Worm (Caenorhabditis elegans) whole organism, young adult: ENCODE data around the gene C08F8.9.

Experiments used
- B0035.1 ChIP-seq: sonication (generic microtip); optimal IDR thresholded peaks from 2 replicates; lab custom pipeline; 2016; ENCODE audit warnings: missing genetic modification characterization, mild to moderate bottlenecking, missing compliant biosample characterization, missing genotype, missing genetic modification reagents
- B0261.1 ChIP-seq: sonication (generic microtip); optimal IDR thresholded peaks from 2 replicates; lab custom pipeline; 2016; ENCODE audit warnings: mild to moderate bottlenecking, missing genetic modification characterization, moderate library complexity, missing compliant biosample characterization
- C06A6.2 ChIP-seq: fragments of 200-800 bp; sonication (Bioruptor generic); conservative IDR thresholded peaks from 2 replicates; pipeline ENCODE4 v1.3.6; 2022; ENCODE audit warnings: missing genetic modification characterization, missing compliant biosample characterization
- D2030.7 ChIP-seq: fragments of 200-800 bp; sonication (Bioruptor generic); IDR thresholded peaks from 2 replicates; pipeline ENCODE4 v1.3.6; 2022; ENCODE audit warnings: missing genetic modification reagents, missing genetic modification characterization, missing compliant biosample characterization
- F37B4.10 ChIP-seq: fragments of 200-800 bp; sonication (Bioruptor generic); IDR thresholded peaks from 2 replicates; pipeline ENCODE4 v1.3.6; 2022; ENCODE audit warnings: missing genetic modification characterization, missing compliant biosample characterization
- K12H6.12 ChIP-seq: fragments of 200-800 bp; sonication (Bioruptor generic); optimal IDR thresholded peaks from 2 replicates; lab custom pipeline; 2018; ENCODE audit warnings: mild to moderate bottlenecking, missing genetic modification characterization, missing compliant biosample characterization
- T26A5.8 ChIP-seq: sonication (generic microtip); optimal IDR thresholded peaks from 2 replicates; lab custom pipeline; 2016; ENCODE audit warnings: missing genetic modification characterization, missing compliant biosample characterization
- ama-1 ChIP-seq, 3 experiments: fragments of 150-350 bp in 1 of 3; sonication (generic microtip) in 2 of 3; optimal IDR thresholded peaks; 2 replicates each; lab custom pipeline; 2014 to 2018; ENCODE audit warnings: missing biosample characterization in 2 of 3, missing genetic modification characterization in 2 of 3, missing genetic modification reagents in 2 of 3
- aptf-3 ChIP-seq: fragments of 200-800 bp; sonication (Bioruptor generic); IDR thresholded peaks from 2 replicates; pipeline ENCODE4 v1.3.6; 2022; ENCODE audit warnings: missing genetic modification characterization, missing compliant biosample characterization
- athp-1 ChIP-seq: sonication (generic microtip); optimal IDR thresholded peaks from 2 replicates; lab custom pipeline; 2017; ENCODE audit warnings: mild to moderate bottlenecking, missing genetic modification characterization, missing compliant biosample characterization
- attf-3 ChIP-seq: fragments of 200-800 bp; sonication (Bioruptor generic); conservative IDR thresholded peaks from 2 replicates; pipeline ENCODE4 v1.3.6; 2022; ENCODE audit warnings: missing genetic modification reagents, missing genetic modification characterization, missing compliant biosample characterization
- attf-5 ChIP-seq: fragments of 200-800 bp; sonication (Bioruptor generic); optimal IDR thresholded peaks from 2 replicates; lab custom pipeline; 2018; ENCODE audit warnings: mild to moderate bottlenecking, missing genetic modification characterization, missing compliant biosample characterization
- attf-6 ChIP-seq: fragments of 200-800 bp; sonication (Bioruptor generic); IDR thresholded peaks from 2 replicates; pipeline ENCODE4 v1.3.6; 2022; ENCODE audit warnings: missing genetic modification reagents, missing genetic modification characterization, missing compliant biosample characterization
- ceh-27 ChIP-seq: fragments of 200-800 bp; sonication (Bioruptor generic); optimal IDR thresholded peaks from 2 replicates; lab custom pipeline; 2018; ENCODE audit warnings: mild to moderate bottlenecking, missing genetic modification characterization, moderate library complexity, missing compliant biosample characterization
- ceh-40 ChIP-seq: fragments of 200-800 bp; sonication (Bioruptor generic); IDR thresholded peaks from 2 replicates; pipeline ENCODE4 v1.3.6; 2022; ENCODE audit warnings: missing genetic modification characterization, missing compliant biosample characterization
- ceh-58 ChIP-seq: fragments of 200-800 bp; sonication (Bioruptor generic); IDR thresholded peaks from 2 replicates; pipeline ENCODE4 v1.3.6; 2022; ENCODE audit warnings: missing genetic modification characterization, missing compliant biosample characterization
- ceh-79 ChIP-seq: sonication (generic microtip); optimal IDR thresholded peaks from 2 replicates; lab custom pipeline; 2017; ENCODE audit warnings: mild to moderate bottlenecking, missing genetic modification characterization, missing compliant biosample characterization
- chd-7 ChIP-seq: sonication (generic microtip); optimal IDR thresholded peaks from 2 replicates; lab custom pipeline; 2016; ENCODE audit warnings: mild to moderate bottlenecking, missing genetic modification characterization, moderate library complexity, missing compliant biosample characterization
- die-1 ChIP-seq: sonication (generic microtip); optimal IDR thresholded peaks from 2 replicates; lab custom pipeline; 2016; ENCODE audit warnings: missing genotype, mild to moderate bottlenecking, missing genetic modification characterization, missing compliant biosample characterization
- dox-1 ChIP-seq: fragments of 200-800 bp; sonication (Bioruptor generic); IDR thresholded peaks from 2 replicates; pipeline ENCODE4 v1.3.6; 2022; ENCODE audit warnings: missing genetic modification reagents, missing genetic modification characterization, missing compliant biosample characterization
- dpff-1 ChIP-seq: sonication (generic microtip); optimal IDR thresholded peaks from 2 replicates; lab custom pipeline; 2017; ENCODE audit warnings: mild to moderate bottlenecking, missing genetic modification characterization, missing compliant biosample characterization
- efl-1 ChIP-seq: fragments of 150-350 bp; optimal IDR thresholded peaks from 2 replicates; lab custom pipeline; 2014; ENCODE audit warnings: missing biosample characterization, missing genetic modification reagents, missing genetic modification characterization
- egl-44 ChIP-seq: fragments of 200-800 bp; sonication (Bioruptor generic); IDR thresholded peaks from 2 replicates; pipeline ENCODE4 v1.3.6; 2022; ENCODE audit warnings: missing genetic modification reagents, missing genetic modification characterization, missing compliant biosample characterization
- egrh-3 ChIP-seq: fragments of 200-800 bp; sonication (Bioruptor generic); IDR thresholded peaks from 2 replicates; pipeline ENCODE4 v1.3.6; 2022; ENCODE audit warnings: missing genetic modification reagents, missing genetic modification characterization, missing compliant biosample characterization
- ekl-4 ChIP-seq: fragments of 200-800 bp; sonication (Bioruptor generic); IDR thresholded peaks from 2 replicates; pipeline ENCODE4 v1.3.6; 2022; ENCODE audit warnings: missing genetic modification reagents, missing genetic modification characterization, missing compliant biosample characterization
- ets-4 ChIP-seq: fragments of 200-800 bp; sonication (Bioruptor generic); optimal IDR thresholded peaks from 2 replicates; lab custom pipeline; 2018; ENCODE audit warnings: mild to moderate bottlenecking, missing genetic modification characterization, missing compliant biosample characterization
- hmg-1.2 ChIP-seq: fragments of 200-800 bp; sonication (Bioruptor generic); IDR thresholded peaks from 2 replicates; pipeline ENCODE4 v1.3.6; 2022; ENCODE audit warnings: missing genetic modification reagents, missing genetic modification characterization, missing compliant biosample characterization
- hmg-20 ChIP-seq: fragments of 200-800 bp; sonication (Bioruptor generic); IDR thresholded peaks from 2 replicates; pipeline ENCODE4 v1.3.6; 2022; ENCODE audit warnings: missing genetic modification reagents, missing genetic modification characterization, missing compliant biosample characterization
- lag-1 ChIP-seq: fragments of 200-800 bp; sonication (Bioruptor generic); IDR thresholded peaks from 2 replicates; pipeline ENCODE4 v1.3.6; 2022; ENCODE audit warnings: missing genetic modification reagents, missing genetic modification characterization, missing compliant biosample characterization
- lin-26 ChIP-seq: fragments of 200-800 bp; sonication (Bioruptor generic); IDR thresholded peaks from 2 replicates; pipeline ENCODE4 v1.3.6; 2022; ENCODE audit warnings: missing genetic modification reagents, missing genetic modification characterization, missing compliant biosample characterization
- lin-35 ChIP-seq, 3 experiments: fragments of 150-350 bp in 2 of 3; sonication (generic microtip) in 1 of 3; optimal IDR thresholded peaks; 2 replicates each; lab custom pipeline; 2014 to 2018; ENCODE audit warnings: missing biosample characterization in 3 of 3, missing genetic modification characterization in 3 of 3, missing genetic modification reagents in 3 of 3
- lin-40 ChIP-seq: sonication (generic microtip); optimal IDR thresholded peaks from 2 replicates; lab custom pipeline; 2016; ENCODE audit warnings: missing genetic modification characterization, mild to moderate bottlenecking, missing compliant biosample characterization, missing genotype, missing genetic modification reagents
- lin-54 ChIP-seq: fragments of 200-800 bp; sonication (Bioruptor generic); optimal IDR thresholded peaks from 2 replicates; lab custom pipeline; 2018; ENCODE audit warnings: mild to moderate bottlenecking, missing genetic modification characterization, missing compliant biosample characterization
- lsl-1 ChIP-seq: fragments of 200-800 bp; sonication (Bioruptor generic); optimal IDR thresholded peaks from 2 replicates; lab custom pipeline; 2018; ENCODE audit warnings: mild to moderate bottlenecking, missing genetic modification characterization, moderate library complexity, missing compliant biosample characterization
- madf-10 ChIP-seq: sonication (generic microtip); optimal IDR thresholded peaks from 2 replicates; lab custom pipeline; 2016; ENCODE audit warnings: mild to moderate bottlenecking, missing genetic modification characterization, missing compliant biosample characterization
- madf-3 ChIP-seq: fragments of 200-800 bp; sonication (Bioruptor generic); IDR thresholded peaks from 2 replicates; pipeline ENCODE4 v1.3.6; 2022; ENCODE audit warnings: missing genetic modification reagents, missing genetic modification characterization, missing compliant biosample characterization
- mel-28 ChIP-seq: sonication (generic microtip); optimal IDR thresholded peaks from 2 replicates; lab custom pipeline; 2016; ENCODE audit warnings: borderline replicate concordance, mild to moderate bottlenecking, missing genetic modification characterization, missing compliant biosample characterization
- mes-4 ChIP-seq: sonication (generic microtip); optimal IDR thresholded peaks from 2 replicates; lab custom pipeline; 2016; ENCODE audit warnings: missing genotype, missing genetic modification characterization, missing compliant biosample characterization
- nhr-120 ChIP-seq: fragments of 200-800 bp; sonication (Bioruptor generic); IDR thresholded peaks from 2 replicates; pipeline ENCODE4 v1.3.6; 2022; ENCODE audit warnings: missing genetic modification characterization, missing compliant biosample characterization
- nhr-27 ChIP-seq: fragments of 200-800 bp; sonication (Bioruptor generic); optimal IDR thresholded peaks from 2 replicates; lab custom pipeline; 2018; ENCODE audit warnings: mild to moderate bottlenecking, missing genetic modification characterization, moderate library complexity, missing compliant biosample characterization
- nhr-90 ChIP-seq: sonication (generic microtip); optimal IDR thresholded peaks from 2 replicates; lab custom pipeline; 2016; ENCODE audit warnings: missing genotype, mild to moderate bottlenecking, missing genetic modification characterization, missing compliant biosample characterization
- rpc-1 ChIP-seq, 2 experiments: fragments of 150-350 bp in 1 of 2; sonication (generic microtip) in 1 of 2; optimal IDR thresholded peaks; 2 replicates each; lab custom pipeline; 2014 to 2018; ENCODE audit warnings: missing biosample characterization in 1 of 2, missing genetic modification characterization in 1 of 2, missing genetic modification reagents in 1 of 2, missing genotype in 1 of 2
- snpc-1.1 ChIP-seq: sonication (generic microtip); optimal IDR thresholded peaks from 2 replicates; lab custom pipeline; 2017; ENCODE audit warnings: missing genetic modification characterization, mild to moderate bottlenecking, missing compliant biosample characterization, antibody characterized with exemption, moderate library complexity, missing genotype, missing genetic modification reagents; ENCODE audit not compliant: insufficient read depth
- snpc-1.3 ChIP-seq: sonication (generic microtip); optimal IDR thresholded peaks from 2 replicates; lab custom pipeline; 2017; ENCODE audit warnings: missing genetic modification characterization, mild to moderate bottlenecking, missing compliant biosample characterization, antibody characterized with exemption, moderate library complexity, missing genotype, missing genetic modification reagents; ENCODE audit not compliant: insufficient read depth
- sptf-2 ChIP-seq: fragments of 200-800 bp; sonication (Bioruptor generic); optimal IDR thresholded peaks from 2 replicates; lab custom pipeline; 2018; ENCODE audit warnings: mild to moderate bottlenecking, missing genetic modification characterization, missing compliant biosample characterization
- tbx-9 ChIP-seq: sonication (generic microtip); optimal IDR thresholded peaks from 2 replicates; lab custom pipeline; 2016; ENCODE audit warnings: borderline replicate concordance, missing genetic modification characterization, inconsistent platforms, missing compliant biosample characterization
- zim-3 ChIP-seq: sonication (generic microtip); optimal IDR thresholded peaks from 2 replicates; lab custom pipeline; 2017; ENCODE audit warnings: mild to moderate bottlenecking, missing genetic modification characterization, moderate library complexity, missing compliant biosample characterization
- ztf-6 ChIP-seq: fragments of 200-800 bp; sonication (Bioruptor generic); IDR thresholded peaks from 2 replicates; pipeline ENCODE4 v1.3.6; 2022; ENCODE audit warnings: missing genetic modification reagents, missing genetic modification characterization, missing compliant biosample characterization

Gene C08F8.9

DNA sequence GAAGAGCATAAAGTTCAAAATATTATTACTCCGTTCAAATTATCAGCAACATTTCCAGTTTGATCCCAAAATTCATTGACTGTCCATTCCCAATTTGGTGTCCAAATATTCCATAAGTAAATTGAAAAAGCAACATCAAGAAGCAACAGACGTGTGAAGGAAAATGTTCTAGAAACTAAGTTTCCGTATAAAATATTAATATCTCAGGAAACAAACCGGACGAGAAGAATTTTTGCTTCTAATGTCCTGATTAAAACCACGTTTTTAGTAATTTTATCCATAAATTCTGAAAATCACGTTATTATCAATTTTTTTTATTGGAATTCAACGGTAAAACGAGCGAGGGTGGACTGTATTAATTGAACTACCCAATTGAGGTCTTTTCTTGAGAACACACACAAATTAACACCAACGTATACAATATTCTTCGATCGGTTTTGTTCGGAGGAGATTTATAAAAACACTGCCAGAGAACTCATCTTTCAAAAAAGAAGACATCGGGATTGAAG, 31.4 kb downstream of the C08F8.9 start, which contains the start of gene pigq-1 (continued):
- peak; percentile 51 for TF ChIP-seq snpc-1.1 (tag; lab: Kevin White, UChicago)
- no peak for TF ChIP-seq lag-1
- TF ChIP-seq ztf-6 (GFP tag; lab: Robert Waterston, UW), result no peak
- no peak for TF ChIP-seq egl-44 (GFP tag; lab: Robert Waterston, UW)
- no peak for TF ChIP-seq efl-1 (GFP tag; lab: Kevin White, UChicago)
- no peak for TF ChIP-seq ceh-27 (GFP tag; lab: Kevin White, UChicago)
- TF ChIP-seq C06A6.2, result no peak
- no peak for TF ChIP-seq F37B4.10
- peak; percentile 30 for TF ChIP-seq nhr-27 (tag; lab: Kevin White, UChicago)
- TF ChIP-seq hmg-20 (GFP tag; lab: Robert Waterston, UW), result no peak
- no peak for TF ChIP-seq attf-6 (GFP tag; lab: Robert Waterston, UW)
- no peak for TF ChIP-seq mel-28 (tag; lab: Kevin White, UChicago)
- TF ChIP-seq ceh-58 (GFP tag; lab: Robert Waterston, UW), result no peak
- peak; percentile 33 for TF ChIP-seq madf-10 (tag; lab: Kevin White, UChicago)
- no peak for TF ChIP-seq hmg-1.2
- no peak for TF ChIP-seq ceh-79 (tag; lab: Kevin White, UChicago)
- no peak for TF ChIP-seq dox-1
- TF ChIP-seq T26A5.8 (tag; lab: Kevin White, UChicago), result peak; percentile 21
- TF ChIP-seq aptf-3 (GFP tag; lab: Robert Waterston, UW), result no peak
- TF ChIP-seq ceh-40 (GFP tag; lab: Robert Waterston, UW), result no peak
- TF ChIP-seq B0261.1 (tag; lab: Kevin White, UChicago), result no peak
- peak; percentile 52 for TF ChIP-seq athp-1 (tag; lab: Kevin White, UChicago)
- peak; percentile 95 for TF ChIP-seq dpff-1 (tag; lab: Kevin White, UChicago)
- TF ChIP-seq tbx-9 (tag; lab: Kevin White, UChicago), result no peak
- peak in 2 of 3 experiments; percentile 23 to 58 for TF ChIP-seq lin-35 (GFP tag; optimal IDR thresholded peaks at IDR 0.05; lab: Kevin White, UChicago)
- peak; percentile 38 for TF ChIP-seq lin-40 (tag; lab: Kevin White, UChicago)
- no peak for TF ChIP-seq nhr-90
- TF ChIP-seq mes-4, result no peak
- peak; percentile 38 for TF ChIP-seq zim-3 (tag; lab: Kevin White, UChicago)
- peak; percentile 90 for TF ChIP-seq ama-1 (optimal IDR thresholded peaks at IDR 0.05; lab: Kevin White, UChicago)
- TF ChIP-seq ama-1 (GFP tag; optimal IDR thresholded peaks at IDR 0.05; lab: Kevin White, UChicago), result no peak
- peak; percentile 61 for TF ChIP-seq die-1
- peak; percentile 53; the same call in 1 of the 2 replicates for TF ChIP-seq ekl-4
- no peak for TF ChIP-seq rpc-1 (optimal IDR thresholded peaks at IDR 0.05; lab: Kevin White, UChicago)
- TF ChIP-seq rpc-1 (tag; optimal IDR thresholded peaks at IDR 0.05; lab: Kevin White, UChicago), result no peak
- TF ChIP-seq B0035.1, result peak; percentile 74
- TF ChIP-seq sptf-2 (GFP tag; lab: Kevin White, UChicago), result no peak
- TF ChIP-seq attf-3 (GFP tag; lab: Robert Waterston, UW), result no peak
- no peak for TF ChIP-seq egrh-3 (GFP tag; lab: Robert Waterston, UW)
- TF ChIP-seq madf-3, result no peak
- TF ChIP-seq lin-26, result peak; percentile 63
- peak; percentile 52 for TF ChIP-seq chd-7 (tag; lab: Kevin White, UChicago)
- TF ChIP-seq nhr-120 (GFP tag; lab: Robert Waterston, UW), result no peak
- peak; percentile 4 for TF ChIP-seq lsl-1 (GFP tag; lab: Kevin White, UChicago)
- TF ChIP-seq attf-5 (GFP tag; lab: Kevin White, UChicago), result peak; percentile 47
- 0 out of 2 replicates have a peak, but pooled peaks have one; percentile 19 for TF ChIP-seq D2030.7
- no peak for TF ChIP-seq ets-4 (GFP tag; lab: Kevin White, UChicago)
- peak; percentile 72 for TF ChIP-seq snpc-1.3 (tag; lab: Kevin White, UChicago)
- no peak for TF ChIP-seq lin-54
- no peak for TF ChIP-seq K12H6.12 (tag; lab: Kevin White, UChicago)
